Fruit fly (Drosophila melanogaster): ENCODE results near the gene CG9547.
A peak's percentile ranks its signal among the peaks of the same experiment; 100 is the strongest.

The CG9547 gene

dm6 chr2L:6490783-6491249 lies 3.5 kb downstream of the CG9547 start, which contains the start of the genes Phf5a and CG31638 (continued):
- TF ChIP-seq salm (tag; optimal IDR thresholded peaks at IDR 0.05) (peak; percentile 20), Hr39 (optimal IDR thresholded peaks at IDR 0.05) (no peak), p53 (GFP tag; optimal IDR thresholded peaks at IDR 0.05) (no peak), sd (tag; optimal IDR thresholded peaks at IDR 0.05) (peak; percentile 72), Tbp (GFP tag; optimal IDR thresholded peaks at IDR 0.05) (no peak), Elba2 (GFP tag; optimal IDR thresholded peaks at IDR 0.05) (peak; percentile 63), CG10274 (GFP tag; optimal IDR thresholded peaks at IDR 0.05) (peak; percentile 78), CG7987 (GFP tag; optimal IDR thresholded peaks at IDR 0.05) (peak; percentile 85), CG4854 (GFP tag; optimal IDR thresholded peaks at IDR 0.05) (no peak), inv (GFP tag; IDR thresholded peaks at IDR 0.05; ENCODE audit: partially characterized antibody) (no peak), cwo (GFP tag; optimal IDR thresholded peaks at IDR 0.05) (peak; percentile 87), HLH3B (GFP tag; IDR thresholded peaks at IDR 0.05) (peak; percentile 91), GATAe (GFP tag; conservative IDR thresholded peaks at IDR 0.05) (peak; percentile 91), B-H2 (GFP tag; optimal IDR thresholded peaks at IDR 0.05) (peak; percentile 62), usp (GFP tag; optimal IDR thresholded peaks at IDR 0.05) (no peak), CHES-1-like (GFP tag; optimal IDR thresholded peaks at IDR 0.05) (peak; percentile 80), CG12155 (GFP tag; optimal IDR thresholded peaks at IDR 0.05) (peak; percentile 76), Mad (GFP tag; optimal IDR thresholded peaks at IDR 0.05) (no peak), scrt (GFP tag; optimal IDR thresholded peaks at IDR 0.05) (peak; percentile 88), tll (GFP tag; optimal IDR thresholded peaks at IDR 0.05) (peak in 1 of 2 experiments; percentile 46), tin (GFP tag; optimal IDR thresholded peaks at IDR 0.05) (peak; percentile 91), CG12659 (GFP tag; optimal IDR thresholded peaks at IDR 0.05) (peak; percentile 94), CG6791 (GFP tag; IDR thresholded peaks at IDR 0.05; ENCODE audit: partially characterized antibody) (peak; percentile 21; the same call in 1 of the 3 replicates), lab (GFP tag; optimal IDR thresholded peaks at IDR 0.05) (peak; percentile 97), CG33557 (GFP tag; optimal IDR thresholded peaks at IDR 0.05) (peak; percentile 90), Drgx (GFP tag; IDR thresholded peaks at IDR 0.05) (peak; percentile 93), CG9609 (GFP tag; optimal IDR thresholded peaks at IDR 0.05) (peak; percentile 73), CG34422 (GFP tag; IDR thresholded peaks at IDR 0.05) (peak; percentile 98), cas (GFP tag; IDR thresholded peaks at IDR 0.05) (peak; percentile 95), CG8089 (GFP tag; optimal IDR thresholded peaks at IDR 0.05) (peak; percentile 72), MBD-R2 (GFP tag; IDR thresholded peaks at IDR 0.05) (peak; percentile 90), CG8359 (GFP tag; optimal IDR thresholded peaks at IDR 0.05; ENCODE audit: borderline replicate concordance) (peak; percentile 73), lmd (GFP tag; IDR thresholded peaks at IDR 0.05) (peak; percentile 64), bbx (GFP tag; IDR thresholded peaks at IDR 0.05; ENCODE audit: partially characterized antibody) (no peak), oc (tag; optimal IDR thresholded peaks at IDR 0.05) (peak; percentile 91), pan (optimal IDR thresholded peaks at IDR 0.05) (no peak), pan (GFP tag; optimal IDR thresholded peaks at IDR 0.05 in 1 of 2, IDR thresholded peaks at IDR 0.05 in 1 of 2) (peak in 1 of 2 experiments; percentile 98), chn (GFP tag; optimal IDR thresholded peaks at IDR 0.05) (peak; percentile 91), HmgD (GFP tag; optimal IDR thresholded peaks at IDR 0.05) (peak; percentile 18), Chrac-16 (GFP tag; optimal IDR thresholded peaks at IDR 0.05) (peak; percentile 96), chinmo (GFP tag; IDR thresholded peaks at IDR 0.05; ENCODE audit: partially characterized antibody) (no peak), HHEX (GFP tag; optimal IDR thresholded peaks at IDR 0.05) (peak; percentile 93), Nf-YA (GFP tag; IDR thresholded peaks at IDR 0.05) (no peak), CG12236 (GFP tag; optimal IDR thresholded peaks at IDR 0.05) (peak; percentile 6), CG6272 (GFP tag; IDR thresholded peaks at IDR 0.05) (peak; percentile 98), kni (GFP tag; optimal IDR thresholded peaks at IDR 0.05) (peak; percentile 54), CoRest (tag; optimal IDR thresholded peaks at IDR 0.05) (peak; percentile 90), fu2 (GFP tag; optimal IDR thresholded peaks at IDR 0.05) (peak; percentile 76), CG18011 (GFP tag; optimal IDR thresholded peaks at IDR 0.05) (peak; percentile 82), ranshi (GFP tag; IDR thresholded peaks at IDR 0.05) (peak; percentile 63; the same call in 1 of the 2 replicates)

All from whole organism, embryonic.